In the genomic region with DNA sequence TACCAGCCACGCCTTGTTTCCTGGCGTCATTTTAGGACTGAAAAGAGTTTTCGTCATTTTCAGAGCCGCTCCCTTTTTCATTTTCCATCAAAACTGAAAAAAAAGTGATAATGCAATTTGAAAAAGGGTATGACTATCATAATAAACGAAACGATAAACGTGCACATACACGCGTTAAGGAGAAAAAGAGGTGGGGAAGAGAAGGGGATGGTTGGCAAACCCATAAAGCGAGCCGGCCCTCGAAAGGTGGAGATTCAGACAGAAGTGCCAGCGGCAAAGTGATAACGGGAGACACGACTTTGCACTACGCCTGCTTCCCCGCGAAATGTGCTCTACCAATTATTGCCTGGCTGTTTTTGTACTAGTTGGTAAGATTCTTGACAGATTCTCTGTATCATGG, we compare ENCODE assay signal across 6 worm cellular contexts.
TF ChIP-seq lines count a peak whose summit lies in the region.

A gene (plus strand): TSS at position 250 of the 400 bp plus-strand sequence.

TF ChIP-seq in whole organism, L1 larva, 84 proteins besides CTCF, POLR2A, EP300 and RAD21:
- TF ChIP-seq unc-86 (tag; optimal IDR thresholded peaks at IDR 0.05; lab: Kevin White, UChicago): no peak
- TF ChIP-seq elt-2 (tag; optimal IDR thresholded peaks at IDR 0.05; lab: Kevin White, UChicago): peak; percentile 61
- TF ChIP-seq lin-14 (GFP tag; optimal IDR thresholded peaks at IDR 0.05; lab: Kevin White, UChicago): peak; percentile 10
- no peak for TF ChIP-seq aly-2 (tag; optimal IDR thresholded peaks at IDR 0.05; lab: Kevin White, UChicago)
- no peak for TF ChIP-seq ceh-8 (GFP tag; optimal IDR thresholded peaks at IDR 0.05; lab: Kevin White, UChicago)
- TF ChIP-seq irx-1 (tag; optimal IDR thresholded peaks at IDR 0.05; lab: Kevin White, UChicago): no peak

TF ChIP-seq in whole organism, L2 larva, 48 proteins besides CTCF, POLR2A, EP300 and RAD21:
- TF ChIP-seq C34F6.9 (tag; optimal IDR thresholded peaks at IDR 0.05; lab: Kevin White, UChicago): no peak
- peak; percentile 67 for TF ChIP-seq fos-1 (tag; optimal IDR thresholded peaks at IDR 0.05; lab: Kevin White, UChicago)
- peak; percentile 28 for TF ChIP-seq skn-1 (tag; optimal IDR thresholded peaks at IDR 0.05; lab: Kevin White, UChicago)
- TF ChIP-seq crh-2 (tag; optimal IDR thresholded peaks at IDR 0.05; lab: Kevin White, UChicago): peak; percentile 56

TF ChIP-seq in whole organism, L3 larva, 47 proteins besides CTCF, POLR2A, EP300 and RAD21:
- TF ChIP-seq nhr-43 (tag; optimal IDR thresholded peaks at IDR 0.05; lab: Kevin White, UChicago; ENCODE audit: poor library complexity, severe bottlenecking) (no peak), pqm-1 (tag; optimal IDR thresholded peaks at IDR 0.05; lab: Kevin White, UChicago) (peak; percentile 72), pha-4 (tag; optimal IDR thresholded peaks at IDR 0.05; lab: Kevin White, UChicago) (peak; percentile 32), nhr-76 (tag; optimal IDR thresholded peaks at IDR 0.05; lab: Kevin White, UChicago) (no peak), elt-2 (tag; optimal IDR thresholded peaks at IDR 0.05; lab: Kevin White, UChicago) (peak; percentile 84), nhr-23 (tag; optimal IDR thresholded peaks at IDR 0.05; lab: Kevin White, UChicago) (no peak)

TF ChIP-seq in whole organism, L4 larva, 104 proteins besides CTCF, POLR2A, EP300 and RAD21 (continues in another document):
- TF ChIP-seq unc-130 (GFP tag; optimal IDR thresholded peaks at IDR 0.05; lab: Kevin White, UChicago) (no peak), pqm-1 (tag; optimal IDR thresholded peaks at IDR 0.05; lab: Kevin White, UChicago) (peak; percentile 83), tag-97 (GFP tag; IDR thresholded peaks at IDR 0.05; lab: Robert Waterston, UW) (no peak), tra-1 (GFP tag; IDR thresholded peaks at IDR 0.05; lab: Robert Waterston, UW) (0 out of 2 replicates have a peak, but pooled peaks have one; percentile 12), hlh-30 (tag; optimal IDR thresholded peaks at IDR 0.05; lab: Kevin White, UChicago; ENCODE audit: insufficient read depth) (peak; percentile 2), mep-1 (tag; optimal IDR thresholded peaks at IDR 0.05; lab: Kevin White, UChicago) (peak; percentile 20), daf-16 (GFP tag; optimal IDR thresholded peaks at IDR 0.05; lab: Kevin White, UChicago) (no peak), daf-16 (tag; optimal IDR thresholded peaks at IDR 0.05; lab: Kevin White, UChicago) (peak; percentile 69), dmd-6 (GFP tag; IDR thresholded peaks at IDR 0.05; lab: Robert Waterston, UW) (peak; percentile 74), mxl-3 (GFP tag; optimal IDR thresholded peaks at IDR 0.05; lab: Kevin White, UChicago) (peak; percentile 36), ZK546.5 (tag; optimal IDR thresholded peaks at IDR 0.05; lab: Kevin White, UChicago) (no peak), zip-2 (tag; optimal IDR thresholded peaks at IDR 0.05; lab: Kevin White, UChicago) (no peak), daf-19 (GFP tag; conservative IDR thresholded peaks at IDR 0.05; lab: Robert Waterston, UW) (no peak), daf-8 (GFP tag; IDR thresholded peaks at IDR 0.05; lab: Robert Waterston, UW) (no peak), mdl-1 (tag; optimal IDR thresholded peaks at IDR 0.05; lab: Kevin White, UChicago) (peak in 1 of 2 experiments; percentile 21), dve-1 (tag; optimal IDR thresholded peaks at IDR 0.05; lab: Kevin White, UChicago; ENCODE audit: insufficient read depth) (peak; percentile 33), skn-1 (tag; optimal IDR thresholded peaks at IDR 0.05; lab: Kevin White, UChicago) (no peak), hlh-11 (tag; optimal IDR thresholded peaks at IDR 0.05; lab: Kevin White, UChicago) (peak; percentile 75), F37D6.2 (tag; optimal IDR thresholded peaks at IDR 0.05; lab: Kevin White, UChicago) (no peak), php-3 (GFP tag; IDR thresholded peaks at IDR 0.05; lab: Robert Waterston, UW) (peak; percentile 69), mes-2 (tag; optimal IDR thresholded peaks at IDR 0.05; lab: Kevin White, UChicago; ENCODE audit: poor library complexity, severe bottlenecking) (peak; percentile 41), nhr-28 (tag; optimal IDR thresholded peaks at IDR 0.05; lab: Kevin White, UChicago) (peak; percentile 73), lin-15B (tag; optimal IDR thresholded peaks at IDR 0.05; lab: Kevin White, UChicago) (no peak)

TF ChIP-seq in whole organism, late embryonic, 69 proteins besides CTCF, POLR2A, EP300 and RAD21:
- TF ChIP-seq elt-2 (tag; optimal IDR thresholded peaks at IDR 0.05; lab: Kevin White, UChicago): peak; percentile 47
- TF ChIP-seq unc-86 (tag; optimal IDR thresholded peaks at IDR 0.05; lab: Kevin White, UChicago): no peak
- no peak for TF ChIP-seq hlh-6 (tag; optimal IDR thresholded peaks at IDR 0.05; lab: Kevin White, UChicago)
- no peak for TF ChIP-seq sox-2 (GFP tag; IDR thresholded peaks at IDR 0.05; lab: Robert Waterston, UW)

TF ChIP-seq in whole organism, young adult, 124 proteins besides CTCF, POLR2A, EP300 and RAD21:
- TF ChIP-seq sea-2 (GFP tag; IDR thresholded peaks at IDR 0.05; lab: Robert Waterston, UW): no peak
- no peak for TF ChIP-seq fkh-3 (tag; optimal IDR thresholded peaks at IDR 0.05; lab: Kevin White, UChicago)
- no peak for TF ChIP-seq attf-6 (GFP tag; IDR thresholded peaks at IDR 0.05; lab: Robert Waterston, UW)
- TF ChIP-seq dpff-1 (tag; optimal IDR thresholded peaks at IDR 0.05; lab: Kevin White, UChicago): no peak
- peak; percentile 8 for TF ChIP-seq ets-4 (GFP tag; optimal IDR thresholded peaks at IDR 0.05; lab: Kevin White, UChicago)
- TF ChIP-seq F37B4.10 (GFP tag; IDR thresholded peaks at IDR 0.05; lab: Robert Waterston, UW): no peak
- TF ChIP-seq let-607 (tag; optimal IDR thresholded peaks at IDR 0.05; lab: Kevin White, UChicago): peak in 1 of 2 experiments; percentile 7
- TF ChIP-seq efl-1 (GFP tag; optimal IDR thresholded peaks at IDR 0.05; lab: Kevin White, UChicago): no peak
- no peak for TF ChIP-seq F33H1.4 (GFP tag; IDR thresholded peaks at IDR 0.05; lab: Robert Waterston, UW)
- no peak for TF ChIP-seq F23B12.7 (tag; optimal IDR thresholded peaks at IDR 0.05; lab: Kevin White, UChicago; ENCODE audit: insufficient read depth)
- TF ChIP-seq gei-17 (GFP tag; optimal IDR thresholded peaks at IDR 0.05; lab: Kevin White, UChicago): no peak
- TF ChIP-seq hlh-12 (tag; optimal IDR thresholded peaks at IDR 0.05; lab: Kevin White, UChicago): no peak
- TF ChIP-seq T07F8.4 (tag; optimal IDR thresholded peaks at IDR 0.05; lab: Kevin White, UChicago): no peak
- no peak for TF ChIP-seq Y53F4B.3 (GFP tag; IDR thresholded peaks at IDR 0.05; lab: Robert Waterston, UW)
- no peak for TF ChIP-seq chd-7 (tag; optimal IDR thresholded peaks at IDR 0.05; lab: Kevin White, UChicago)
- no peak for TF ChIP-seq akir-1 (GFP tag; optimal IDR thresholded peaks at IDR 0.05; lab: Kevin White, UChicago)
- no peak for TF ChIP-seq zim-3 (tag; optimal IDR thresholded peaks at IDR 0.05; lab: Kevin White, UChicago)
- TF ChIP-seq nhr-80 (tag; optimal IDR thresholded peaks at IDR 0.05; lab: Kevin White, UChicago): peak; percentile 89
- TF ChIP-seq nhr-120 (GFP tag; IDR thresholded peaks at IDR 0.05; lab: Robert Waterston, UW): no peak
- no peak for TF ChIP-seq lir-1 (GFP tag; conservative IDR thresholded peaks at IDR 0.05; lab: Robert Waterston, UW)
- peak; percentile 66 for TF ChIP-seq dox-1 (GFP tag; IDR thresholded peaks at IDR 0.05; lab: Robert Waterston, UW)
- TF ChIP-seq madf-6 (GFP tag; IDR thresholded peaks at IDR 0.05; lab: Robert Waterston, UW): no peak
- 0 out of 2 replicates have a peak, but pooled peaks have one; percentile 51 for TF ChIP-seq nfyb-1 (GFP tag; IDR thresholded peaks at IDR 0.05; lab: Robert Waterston, UW)
- peak; percentile 6 for TF ChIP-seq tbp1 (GFP tag; optimal IDR thresholded peaks at IDR 0.05; lab: Kevin White, UChicago)
- no peak for TF ChIP-seq aptf-2 (GFP tag; conservative IDR thresholded peaks at IDR 0.05; lab: Robert Waterston, UW)
TF ChIP-seq in whole organism, young adult: peak in this region for 6.
